Fruit fly (Drosophila melanogaster) whole organism, embryonic: ENCODE data around the gene dsf.

ENCODE experiments used
- Awh ChIP-seq: fragments of 200-800 bp; sonication (Bioruptor generic); IDR thresholded peaks from 2 replicates; pipeline ENCODE4, ENCODE4 v1.3.6; 2022; ENCODE audit warnings: missing biosample characterization, missing genetic modification characterization
- B-H1 ChIP-seq: fragments of 200-800 bp; sonication (Bioruptor generic); IDR thresholded peaks from 3 replicates; pipeline ENCODE4 v1.3.6; 2022; ENCODE audit warnings: missing biosample characterization, missing genetic modification characterization
- CG10267 ChIP-seq: fragments of 200-800 bp; sonication (Bioruptor generic); optimal IDR thresholded peaks from 2 replicates; lab custom pipeline; 2018; ENCODE audit warnings: missing biosample characterization, mild to moderate bottlenecking, missing genetic modification characterization, moderate library complexity
- CG11085 ChIP-seq: fragments of 200-800 bp; sonication (Bioruptor generic); IDR thresholded peaks from 2 replicates; pipeline ENCODE4 v1.3.6; 2022; ENCODE audit warnings: missing biosample characterization, missing genetic modification characterization
- CG12071 ChIP-seq: fragments of 200-800 bp; sonication (Bioruptor generic); optimal IDR thresholded peaks from 3 replicates; lab custom pipeline; 2018; ENCODE audit warnings: missing biosample characterization, mild to moderate bottlenecking, missing genetic modification characterization
- CG12299 ChIP-seq: fragments of 200-800 bp; sonication (Bioruptor generic); optimal IDR thresholded peaks from 2 replicates; lab custom pipeline; 2018; ENCODE audit warnings: missing biosample characterization, mild to moderate bottlenecking, missing genetic modification characterization
- CG14050 ChIP-seq: fragments of 200-800 bp; sonication (Bioruptor generic); IDR thresholded peaks from 3 replicates; pipeline ENCODE4 v1.3.6; 2022; ENCODE audit warnings: missing biosample characterization, missing genetic modification characterization
- CG17359 ChIP-seq: fragments of 200-800 bp; sonication (Bioruptor generic); optimal IDR thresholded peaks from 3 replicates; lab custom pipeline; 2018; ENCODE audit warnings: missing biosample characterization, mild to moderate bottlenecking, missing genetic modification characterization, moderate library complexity
- CG17385 ChIP-seq: fragments of 200-800 bp; sonication (Bioruptor generic); optimal IDR thresholded peaks from 3 replicates; lab custom pipeline; 2018; ENCODE audit warnings: missing biosample characterization, mild to moderate bottlenecking, missing genetic modification characterization
- CG18011 ChIP-seq: fragments of 200-800 bp; sonication (Bioruptor generic); optimal IDR thresholded peaks from 2 replicates; lab custom pipeline; 2017; ENCODE audit warnings: missing biosample characterization, missing genetic modification characterization, mild to moderate bottlenecking, moderate library complexity, missing genotype
- CG2199 ChIP-seq: fragments of 200-800 bp; sonication (Bioruptor generic); IDR thresholded peaks from 3 replicates; pipeline ENCODE4 v1.3.6; 2022; ENCODE audit warnings: missing biosample characterization, missing genetic modification characterization
- CG2678 ChIP-seq: fragments of 200-800 bp; sonication (Bioruptor generic); optimal IDR thresholded peaks from 3 replicates; lab custom pipeline; 2019; ENCODE audit warnings: missing biosample characterization, mild to moderate bottlenecking, missing genetic modification characterization, moderate library complexity
- CG33213 ChIP-seq: fragments of 200-800 bp; sonication (Bioruptor generic); optimal IDR thresholded peaks from 3 replicates; lab custom pipeline; 2016; ENCODE audit warnings: missing biosample characterization, missing genetic modification characterization
- CG3407 ChIP-seq: fragments of 200-800 bp; sonication (Bioruptor generic); optimal IDR thresholded peaks from 2 replicates; lab custom pipeline; 2018; ENCODE audit warnings: missing biosample characterization, mild to moderate bottlenecking, missing genetic modification characterization
- CG7357 ChIP-seq: fragments of 200-800 bp; sonication (Bioruptor generic); IDR thresholded peaks from 3 replicates; pipeline ENCODE4 v1.3.6; 2022; ENCODE audit warnings: missing biosample characterization, missing genetic modification characterization
- D ChIP-seq, 2 experiments: fragments of 200-800 bp in 1 of 2; fragments of >200 bp in 1 of 2; sonication (Bioruptor generic) in 1 of 2; optimal IDR thresholded peaks; 2 replicates in 1 of 2; 3 replicates in 1 of 2; lab custom pipeline; 2017; ENCODE audit warnings: mild to moderate bottlenecking in 1 of 2, missing biosample characterization in 1 of 2, missing genetic modification characterization in 1 of 2, missing genetic modification reagents in 1 of 2
- Drgx ChIP-seq: fragments of 200-800 bp; sonication (Bioruptor generic); IDR thresholded peaks from 2 replicates; pipeline ENCODE4 v1.3.6; 2022; ENCODE audit warnings: missing biosample characterization, missing genetic modification characterization
- Eip74EF ChIP-seq, 2 experiments: fragments of 200-800 bp in 1 of 2; fragments of >200 bp in 1 of 2; sonication (Bioruptor generic) in 1 of 2; optimal IDR thresholded peaks; 2 replicates each; lab custom pipeline; 2017 to 2019; ENCODE audit warnings: missing biosample characterization in 2 of 2, missing genetic modification characterization in 2 of 2, mild to moderate bottlenecking in 1 of 2, moderate library complexity in 1 of 2
- GATAe ChIP-seq: fragments of 200-800 bp; sonication (Bioruptor generic); conservative IDR thresholded peaks from 2 replicates; pipeline ENCODE4 v1.3.6; 2022; ENCODE audit warnings: missing biosample characterization, missing genetic modification characterization
- Gsc ChIP-seq: fragments of 200-800 bp; sonication (Bioruptor generic); IDR thresholded peaks from 2 replicates; pipeline ENCODE4 v1.3.6; 2022; ENCODE audit warnings: missing biosample characterization, missing genetic modification characterization
- Hsf ChIP-seq: fragments of 200-800 bp; sonication (Bioruptor generic); optimal IDR thresholded peaks from 3 replicates; lab custom pipeline; 2016; ENCODE audit warnings: missing biosample characterization, missing genetic modification characterization
- Jarid2 ChIP-seq: fragments of 200-800 bp; sonication (Bioruptor generic); optimal IDR thresholded peaks from 3 replicates; lab custom pipeline; 2017; ENCODE audit warnings: mild to moderate bottlenecking, missing biosample characterization, missing genetic modification reagents, missing genetic modification characterization
- Lhr ChIP-seq: fragments of 200-800 bp; sonication (Bioruptor generic); optimal IDR thresholded peaks from 3 replicates; lab custom pipeline; 2017; ENCODE audit warnings: mild to moderate bottlenecking, missing biosample characterization, missing genetic modification reagents, missing genetic modification characterization
- NFAT ChIP-seq: fragments of 200-800 bp; sonication (Bioruptor generic); IDR thresholded peaks from 2 replicates; pipeline ENCODE4 v1.3.6; 2022; ENCODE audit warnings: missing biosample characterization, missing genetic modification characterization
- Six4 ChIP-seq: fragments of 200-800 bp; sonication (Bioruptor generic); optimal IDR thresholded peaks from 2 replicates; lab custom pipeline; 2016; ENCODE audit warnings: missing biosample characterization, missing genetic modification characterization
- Spps ChIP-seq: fragments of 200-800 bp; sonication (Bioruptor generic); optimal IDR thresholded peaks from 2 replicates; lab custom pipeline; 2018; ENCODE audit warnings: missing biosample characterization, mild to moderate bottlenecking, missing genetic modification characterization
- Tbp ChIP-seq: fragments of >200 bp; optimal IDR thresholded peaks from 2 replicates; lab custom pipeline; 2018; ENCODE audit warnings: missing biosample characterization, missing genetic modification characterization
- Vsx1 ChIP-seq: fragments of 200-800 bp; sonication (Bioruptor generic); optimal IDR thresholded peaks from 2 replicates; lab custom pipeline; 2017; ENCODE audit warnings: missing biosample characterization, mild to moderate bottlenecking, missing genetic modification characterization, missing genetic modification reagents
- Xrp1 ChIP-seq: fragments of 200-800 bp; sonication (Bioruptor generic); IDR thresholded peaks from 2 replicates; pipeline ENCODE4 v1.3.6; 2022; ENCODE audit warnings: missing biosample characterization, missing genetic modification characterization
- ac ChIP-seq: fragments of 200-800 bp; sonication (Bioruptor generic); optimal IDR thresholded peaks from 3 replicates; lab custom pipeline; 2017; ENCODE audit warnings: missing biosample characterization, mild to moderate bottlenecking, missing genetic modification characterization
- chinmo ChIP-seq: fragments of 200-800 bp; sonication (Bioruptor generic); IDR thresholded peaks from 4 replicates; pipeline ENCODE4 v1.3.6; 2022; ENCODE audit warnings: missing biosample characterization, missing genetic modification characterization; ENCODE audit not compliant: partially characterized antibody
- dan ChIP-seq: fragments of 200-800 bp; sonication (Bioruptor generic); IDR thresholded peaks from 2 replicates; pipeline ENCODE4 v1.3.6; 2022; ENCODE audit warnings: missing biosample characterization, missing genetic modification characterization
- ewg ChIP-seq: fragments of 200-800 bp; sonication (Bioruptor generic); optimal IDR thresholded peaks from 3 replicates; lab custom pipeline; 2017; ENCODE audit warnings: mild to moderate bottlenecking, missing biosample characterization, missing genetic modification reagents, missing genetic modification characterization
- grn ChIP-seq: fragments of 200-800 bp; sonication (Bioruptor generic); optimal IDR thresholded peaks from 3 replicates; lab custom pipeline; 2017; ENCODE audit warnings: missing biosample characterization, missing genetic modification characterization
- kay ChIP-seq: fragments of 200-800 bp; sonication (Bioruptor generic); optimal IDR thresholded peaks from 2 replicates; lab custom pipeline; 2016; ENCODE audit warnings: missing biosample characterization, missing genetic modification characterization
- lilli ChIP-seq: fragments of 200-800 bp; sonication (Bioruptor generic); optimal IDR thresholded peaks from 3 replicates; lab custom pipeline; 2016; ENCODE audit warnings: missing biosample characterization, missing genetic modification characterization
- lmd ChIP-seq: fragments of 200-800 bp; sonication (Bioruptor generic); IDR thresholded peaks from 2 replicates; pipeline ENCODE4 v1.3.6; 2022; ENCODE audit warnings: missing biosample characterization, missing genetic modification characterization
- nau ChIP-seq: fragments of 200-800 bp; sonication (Bioruptor generic); optimal IDR thresholded peaks from 3 replicates; lab custom pipeline; 2017; ENCODE audit warnings: missing biosample characterization, mild to moderate bottlenecking, missing genetic modification characterization, missing genetic modification reagents
- odd ChIP-seq: fragments of 200-800 bp; sonication (Bioruptor generic); optimal IDR thresholded peaks from 2 replicates; lab custom pipeline; 2017; ENCODE audit warnings: missing biosample characterization, mild to moderate bottlenecking, missing genetic modification characterization
- pfk ChIP-seq: fragments of 200-800 bp; sonication (Bioruptor generic); optimal IDR thresholded peaks from 2 replicates; lab custom pipeline; 2018; ENCODE audit warnings: missing biosample characterization, mild to moderate bottlenecking, missing genetic modification characterization, moderate library complexity
- pros ChIP-seq: fragments of 200-800 bp; sonication (Bioruptor generic); optimal IDR thresholded peaks from 3 replicates; lab custom pipeline; 2019; ENCODE audit warnings: missing biosample characterization, mild to moderate bottlenecking, missing genetic modification characterization, moderate library complexity
- run ChIP-seq: fragments of 200-800 bp; sonication (Bioruptor generic); optimal IDR thresholded peaks from 3 replicates; lab custom pipeline; 2018; ENCODE audit warnings: missing biosample characterization, mild to moderate bottlenecking, missing genetic modification characterization
- sens ChIP-seq: fragments of 200-800 bp; sonication (Bioruptor generic); peaks from one replicate; lab custom pipeline; 2016; ENCODE audit warnings: missing biosample characterization, missing genetic modification characterization
- slou ChIP-seq: fragments of 200-800 bp; sonication (Bioruptor generic); optimal IDR thresholded peaks from 3 replicates; lab custom pipeline; 2016; ENCODE audit warnings: missing biosample characterization, missing genetic modification characterization
- stc ChIP-seq: fragments of 200-800 bp; sonication (Bioruptor generic); IDR thresholded peaks from 2 replicates; pipeline ENCODE4 v1.3.6; 2022; ENCODE audit warnings: missing biosample characterization, missing genetic modification characterization
- toy ChIP-seq: fragments of 200-800 bp; sonication (Bioruptor generic); IDR thresholded peaks from 2 replicates; pipeline ENCODE4 v1.3.6; 2022; ENCODE audit warnings: missing biosample characterization, missing genetic modification characterization
- trh ChIP-seq: fragments of 200-800 bp; sonication (Bioruptor generic); optimal IDR thresholded peaks from 2 replicates; lab custom pipeline; 2016; ENCODE audit warnings: missing biosample characterization, missing genetic modification characterization
- vnd ChIP-seq: fragments of 200-800 bp; sonication (Bioruptor generic); IDR thresholded peaks from 3 replicates; pipeline ENCODE4 v1.3.6; 2022; ENCODE audit warnings: missing biosample characterization, missing genetic modification characterization; ENCODE audit not compliant: partially characterized antibody
- wek ChIP-seq: fragments of 200-800 bp; sonication (Bioruptor generic); optimal IDR thresholded peaks from 3 replicates; lab custom pipeline; 2018; ENCODE audit warnings: missing biosample characterization, mild to moderate bottlenecking, missing genetic modification characterization, moderate library complexity

The dsf gene

dm6 chr2L:5979055-5979399 lies 53.3 kb downstream of the dsf start (continued):
- TF ChIP-seq Vsx1 (GFP tag; lab: Kevin White, UChicago) (no peak), CG17385 (GFP tag; lab: Kevin White, UChicago) (no peak), Hsf (no peak), lmd (GFP tag; lab: Robert Waterston, UW) (no peak), CG17359 (tag; lab: Kevin White, UChicago) (no peak), CG18011 (GFP tag; lab: Kevin White, UChicago) (no peak), grn (GFP tag; lab: Kevin White, UChicago) (peak; percentile 49), nau (no peak), CG12299 (no peak), CG2678 (tag; lab: Kevin White, UChicago) (no peak), Eip74EF (GFP tag; optimal IDR thresholded peaks at IDR 0.05; lab: Kevin White, UChicago) (no peak), run (tag; lab: Kevin White, UChicago) (no peak), ac (GFP tag; lab: Kevin White, UChicago) (no peak), Drgx (no peak), toy (no peak), CG12071 (GFP tag; lab: Kevin White, UChicago) (peak; percentile 7), CG2199 (no peak), chinmo (GFP tag; lab: Robert Waterston, UW) (no peak), ewg (GFP tag; lab: Kevin White, UChicago) (peak; percentile 95), kay (GFP tag; lab: Kevin White, UChicago) (no peak), CG10267 (peak; percentile 42), B-H1 (GFP tag; lab: Robert Waterston, UW) (no peak), CG7357 (GFP tag; lab: Robert Waterston, UW) (no peak), Six4 (GFP tag; lab: Kevin White, UChicago) (no peak)

dm6 chr2L:5979957-5980861 lies 54.5 kb downstream of the dsf start:
- peak; percentile 24 for TF ChIP-seq Spps (tag; lab: Kevin White, UChicago)
- no peak for TF ChIP-seq Lhr (GFP tag; lab: Kevin White, UChicago)
- TF ChIP-seq D (optimal IDR thresholded peaks at IDR 0.05; lab: Kevin White, UChicago) = no peak
- TF ChIP-seq D (GFP tag; optimal IDR thresholded peaks at IDR 0.05; lab: Kevin White, UChicago) = no peak
- no peak for TF ChIP-seq trh
- TF ChIP-seq odd (GFP tag; lab: Kevin White, UChicago) = peak; percentile 57
- TF ChIP-seq Awh = no peak
- TF ChIP-seq pros (GFP tag; lab: Kevin White, UChicago) = peak; percentile 91
- no peak for TF ChIP-seq CG33213
- TF ChIP-seq CG3407 = no peak
- TF ChIP-seq NFAT (GFP tag; lab: Robert Waterston, UW) = no peak
- no peak for TF ChIP-seq CG11085 (GFP tag; lab: Robert Waterston, UW)
- no peak for TF ChIP-seq Xrp1 (GFP tag; lab: Robert Waterston, UW)
- no peak for TF ChIP-seq CG14050
- peak; percentile 57 for TF ChIP-seq wek (GFP tag; lab: Kevin White, UChicago)
- TF ChIP-seq stc (GFP tag; lab: Robert Waterston, UW) = no peak
- TF ChIP-seq sens (GFP tag; lab: Kevin White, UChicago) = peak; percentile 82
- no peak for TF ChIP-seq dan (GFP tag; lab: Robert Waterston, UW)
- no peak for TF ChIP-seq vnd (GFP tag; lab: Robert Waterston, UW)
- TF ChIP-seq Tbp (GFP tag; lab: Kevin White, UChicago) = no peak
- peak; percentile 42 for TF ChIP-seq pfk (GFP tag; lab: Kevin White, UChicago)
- peak; percentile 9 for TF ChIP-seq lilli
- peak; percentile 82 for TF ChIP-seq Jarid2
- no peak for TF ChIP-seq Gsc (GFP tag; lab: Robert Waterston, UW)
- no peak for TF ChIP-seq GATAe
- TF ChIP-seq slou = no peak
- no peak for TF ChIP-seq CG2199
